Fruit fly (Drosophila melanogaster) whole organism, prepupa: ENCODE measurements around the gene term.

Experiments used
- Gug ChIP-seq: fragments of 200-800 bp; sonication (Bioruptor generic); IDR thresholded peaks from 2 replicates; pipeline ENCODE4 v1.3.6; 2022; ENCODE audit warnings: missing biosample characterization, missing genetic modification characterization
- eg ChIP-seq: fragments of 200-800 bp; sonication (Bioruptor generic); IDR thresholded peaks from 3 replicates; pipeline ENCODE4 v1.3.6; 2022; ENCODE audit warnings: missing biosample characterization, missing genetic modification characterization

dm6 chr3L:18621735-18622421, 28.3 kb upstream of the term start, which contains the start of gene not:
- TF ChIP-seq eg (no peak), Gug (GFP tag; lab: Robert Waterston, UW) (no peak)
